Worm (Caenorhabditis elegans): ENCODE results near the gene ZC504.1.

The ZC504.1 gene

DNA sequence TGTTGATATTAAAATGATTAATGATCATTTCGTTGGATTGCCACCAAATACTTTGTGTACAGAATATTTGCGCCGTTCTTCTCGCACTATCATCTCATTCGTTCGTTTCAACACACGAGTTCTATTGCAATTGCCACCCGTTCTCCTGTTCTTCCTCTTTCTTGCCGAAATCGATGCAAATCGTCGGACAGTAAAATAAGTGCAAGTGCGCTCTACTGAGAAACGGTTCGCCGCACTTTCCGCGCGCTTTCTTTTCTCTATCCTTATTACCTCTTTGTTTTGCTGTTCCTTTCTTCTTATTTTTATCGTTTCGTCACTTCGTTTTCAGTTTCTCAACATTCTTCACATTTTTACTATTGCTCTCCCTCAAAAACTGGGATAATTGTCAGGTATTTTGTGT, 15.8 kb upstream of the ZC504.1 start:
- TF ChIP-seq npax-4 (tag; optimal IDR thresholded peaks at IDR 0.05) (no peak), ttx-3 (tag; optimal IDR thresholded peaks at IDR 0.05) (no peak), tbx-2 (tag; optimal IDR thresholded peaks at IDR 0.05) (peak; percentile 31), hlh-8 (tag; optimal IDR thresholded peaks at IDR 0.05) (no peak), unc-55 (GFP tag; optimal IDR thresholded peaks at IDR 0.05) (peak; percentile 10), nfya-1 (tag; optimal IDR thresholded peaks at IDR 0.05) (peak; percentile 34), unc-42 (tag; optimal IDR thresholded peaks at IDR 0.05) (no peak), sdc-2 (tag; optimal IDR thresholded peaks at IDR 0.05) (peak; percentile 14), ama-1 (optimal IDR thresholded peaks at IDR 0.05) (no peak)

- TF ChIP-seq unc-42 (tag; optimal IDR thresholded peaks at IDR 0.05), result peak; percentile 52
- no peak for TF ChIP-seq gmeb-2 (tag; optimal IDR thresholded peaks at IDR 0.05)
Measured at ce11 chrX:10392792-10393191, 14.2 kb upstream of the ZC504.1 start.

ce11 chrX:10393362-10393761, 13.6 kb upstream of the ZC504.1 start:
- TF ChIP-seq ceh-19 (GFP tag; optimal IDR thresholded peaks at IDR 0.05), result no peak
- no peak for TF ChIP-seq syd-9 (tag; optimal IDR thresholded peaks at IDR 0.05)
- no peak for TF ChIP-seq rnt-1 (tag; optimal IDR thresholded peaks at IDR 0.05)
- no peak for TF ChIP-seq pha-2 (tag; optimal IDR thresholded peaks at IDR 0.05)
- no peak for TF ChIP-seq elt-4 (tag; optimal IDR thresholded peaks at IDR 0.05)
- TF ChIP-seq C08G9.2 (tag; optimal IDR thresholded peaks at IDR 0.05), result no peak
- TF ChIP-seq ceh-22 (tag; optimal IDR thresholded peaks at IDR 0.05), result no peak

ce11 chrX:10394238-10394637, 12.7 kb upstream of the ZC504.1 start:
- TF ChIP-seq zip-5 (tag; optimal IDR thresholded peaks at IDR 0.05) (no peak), elt-2 (tag; optimal IDR thresholded peaks at IDR 0.05) (no peak), dmd-4 (tag; optimal IDR thresholded peaks at IDR 0.05; ENCODE audit: borderline replicate concordance) (no peak), C08G9.2 (tag; optimal IDR thresholded peaks at IDR 0.05) (no peak), F13H6.1 (tag; optimal IDR thresholded peaks at IDR 0.05) (no peak), K02D7.2 (tag; optimal IDR thresholded peaks at IDR 0.05) (no peak), ceh-19 (GFP tag; optimal IDR thresholded peaks at IDR 0.05) (no peak), ceh-30 (tag; optimal IDR thresholded peaks at IDR 0.05) (no peak), tbx-2 (tag; optimal IDR thresholded peaks at IDR 0.05) (peak; percentile 6), pax-1 (tag; optimal IDR thresholded peaks at IDR 0.05) (no peak), ztf-16 (tag; optimal IDR thresholded peaks at IDR 0.05) (no peak), fkh-6 (tag; optimal IDR thresholded peaks at IDR 0.05) (peak; percentile 51), fax-1 (tag; optimal IDR thresholded peaks at IDR 0.05) (no peak), pha-4 (tag; optimal IDR thresholded peaks at IDR 0.05) (no peak), ceh-14 (tag; optimal IDR thresholded peaks at IDR 0.05) (no peak), sox-4 (tag; optimal IDR thresholded peaks at IDR 0.05) (no peak), lin-11 (tag; optimal IDR thresholded peaks at IDR 0.05) (no peak), pag-3 (tag; optimal IDR thresholded peaks at IDR 0.05; ENCODE audit: borderline replicate concordance) (no peak), rnt-1 (tag; optimal IDR thresholded peaks at IDR 0.05) (peak; percentile 33), mec-3 (tag; optimal IDR thresholded peaks at IDR 0.05; ENCODE audit: borderline replicate concordance) (no peak), ama-1 (optimal IDR thresholded peaks at IDR 0.05) (no peak), sdc-2 (tag; optimal IDR thresholded peaks at IDR 0.05) (no peak), unc-3 (GFP tag; conservative IDR thresholded peaks at IDR 0.05) (no peak), unc-3 (tag; optimal IDR thresholded peaks at IDR 0.05) (no peak), T23F11.4 (GFP tag; optimal IDR thresholded peaks at IDR 0.05) (no peak), sox-2 (GFP tag; IDR thresholded peaks at IDR 0.05) (no peak), nhr-11 (tag; optimal IDR thresholded peaks at IDR 0.05) (no peak), che-1 (tag; optimal IDR thresholded peaks at IDR 0.05) (no peak), ceh-2 (tag; optimal IDR thresholded peaks at IDR 0.05) (no peak), Y22D7AL.16 (tag; optimal IDR thresholded peaks at IDR 0.05) (no peak), pha-2 (tag; optimal IDR thresholded peaks at IDR 0.05) (no peak), pros-1 (tag; optimal IDR thresholded peaks at IDR 0.05) (no peak), pqm-1 (tag; optimal IDR thresholded peaks at IDR 0.05) (no peak), hlh-15 (tag; optimal IDR thresholded peaks at IDR 0.05) (no peak), ceh-18 (tag; optimal IDR thresholded peaks at IDR 0.05) (peak; percentile 25), K09A11.1 (tag; optimal IDR thresholded peaks at IDR 0.05; ENCODE audit: insufficient read depth) (no peak), ceh-24 (tag; optimal IDR thresholded peaks at IDR 0.05) (no peak), elt-4 (tag; optimal IDR thresholded peaks at IDR 0.05) (no peak), ceh-48 (tag; optimal IDR thresholded peaks at IDR 0.05) (no peak)

Data from whole organism, late embryonic.